Worm (Caenorhabditis elegans) whole organism, young adult: ENCODE results near the gene K08H10.6.

Experiments
- B0035.1 ChIP-seq: sonication (generic microtip); optimal IDR thresholded peaks from 2 replicates; lab custom pipeline; 2016; ENCODE audit warnings: missing genetic modification characterization, mild to moderate bottlenecking, missing compliant biosample characterization, missing genotype, missing genetic modification reagents
- B0261.1 ChIP-seq: sonication (generic microtip); optimal IDR thresholded peaks from 2 replicates; lab custom pipeline; 2016; ENCODE audit warnings: mild to moderate bottlenecking, missing genetic modification characterization, moderate library complexity, missing compliant biosample characterization
- C06A6.2 ChIP-seq: fragments of 200-800 bp; sonication (Bioruptor generic); conservative IDR thresholded peaks from 2 replicates; pipeline ENCODE4 v1.3.6; 2022; ENCODE audit warnings: missing genetic modification characterization, missing compliant biosample characterization
- F22D6.2 ChIP-seq: sonication (generic microtip); optimal IDR thresholded peaks from 2 replicates; lab custom pipeline; 2016; ENCODE audit warnings: mild to moderate bottlenecking, missing genetic modification characterization, missing compliant biosample characterization
- F37B4.10 ChIP-seq: fragments of 200-800 bp; sonication (Bioruptor generic); IDR thresholded peaks from 2 replicates; pipeline ENCODE4 v1.3.6; 2022; ENCODE audit warnings: missing genetic modification characterization, missing compliant biosample characterization
- F39B2.1 ChIP-seq: fragments of 200-800 bp; sonication (Bioruptor generic); IDR thresholded peaks from 2 replicates; pipeline ENCODE4 v1.3.6; 2022; ENCODE audit warnings: missing genetic modification reagents, missing genetic modification characterization, missing compliant biosample characterization
- F49E8.2 ChIP-seq: sonication (generic microtip); optimal IDR thresholded peaks from 3 replicates; lab custom pipeline; 2017; ENCODE audit warnings: missing genetic modification characterization, mild to moderate bottlenecking, missing compliant biosample characterization, antibody characterized with exemption, moderate library complexity; ENCODE audit not compliant: insufficient read depth
- F55B11.4 ChIP-seq: sonication (generic microtip); optimal IDR thresholded peaks from 2 replicates; lab custom pipeline; 2016; ENCODE audit warnings: missing compliant biosample characterization, missing genetic modification characterization, borderline replicate concordance; ENCODE audit not compliant: insufficient read depth
- Y53G8AR.9 ChIP-seq: fragments of 200-800 bp; sonication (Bioruptor generic); conservative IDR thresholded peaks from 2 replicates; pipeline ENCODE4 v1.3.6; 2022; ENCODE audit warnings: missing genetic modification reagents, missing genetic modification characterization, missing compliant biosample characterization
- Y56A3A.18 ChIP-seq: fragments of 200-800 bp; sonication (Bioruptor generic); IDR thresholded peaks from 2 replicates; pipeline ENCODE4 v1.3.6; 2022; ENCODE audit warnings: missing genetic modification reagents, missing genetic modification characterization, missing compliant biosample characterization
- Y95B8A.8 ChIP-seq: fragments of 200-800 bp; sonication (Bioruptor generic); IDR thresholded peaks from 2 replicates; pipeline ENCODE4 v1.3.6; 2022; ENCODE audit warnings: missing genetic modification reagents, missing genetic modification characterization, missing compliant biosample characterization
- ZK185.1 ChIP-seq: sonication (generic microtip); optimal IDR thresholded peaks from 2 replicates; lab custom pipeline; 2016; ENCODE audit warnings: mild to moderate bottlenecking, missing genetic modification characterization, missing compliant biosample characterization; ENCODE audit not compliant: poor library complexity, severe bottlenecking
- akir-1 ChIP-seq: fragments of 200-800 bp; sonication (Bioruptor generic); optimal IDR thresholded peaks from 2 replicates; lab custom pipeline; 2018; ENCODE audit warnings: mild to moderate bottlenecking, missing genetic modification characterization, moderate library complexity, missing compliant biosample characterization
- aptf-2 ChIP-seq: fragments of 200-800 bp; sonication (Bioruptor generic); conservative IDR thresholded peaks from 2 replicates; pipeline ENCODE4 v1.3.6; 2022; ENCODE audit warnings: missing genetic modification reagents, missing genetic modification characterization, missing compliant biosample characterization
- attf-3 ChIP-seq: fragments of 200-800 bp; sonication (Bioruptor generic); conservative IDR thresholded peaks from 2 replicates; pipeline ENCODE4 v1.3.6; 2022; ENCODE audit warnings: missing genetic modification reagents, missing genetic modification characterization, missing compliant biosample characterization
- cebp-2 ChIP-seq: fragments of 200-800 bp; sonication (Bioruptor generic); IDR thresholded peaks from 2 replicates; pipeline ENCODE4 v1.3.6; 2022; ENCODE audit warnings: missing genetic modification characterization, missing compliant biosample characterization
- ceh-40 ChIP-seq: fragments of 200-800 bp; sonication (Bioruptor generic); IDR thresholded peaks from 2 replicates; pipeline ENCODE4 v1.3.6; 2022; ENCODE audit warnings: missing genetic modification characterization, missing compliant biosample characterization
- ceh-79 ChIP-seq: sonication (generic microtip); optimal IDR thresholded peaks from 2 replicates; lab custom pipeline; 2017; ENCODE audit warnings: mild to moderate bottlenecking, missing genetic modification characterization, missing compliant biosample characterization
- ceh-91 ChIP-seq: fragments of 200-800 bp; sonication (Bioruptor generic); IDR thresholded peaks from 2 replicates; pipeline ENCODE4 v1.3.6; 2022; ENCODE audit warnings: missing genetic modification reagents, missing genetic modification characterization, missing compliant biosample characterization
- dpff-1 ChIP-seq: sonication (generic microtip); optimal IDR thresholded peaks from 2 replicates; lab custom pipeline; 2017; ENCODE audit warnings: mild to moderate bottlenecking, missing genetic modification characterization, missing compliant biosample characterization
- efl-1 ChIP-seq: fragments of 150-350 bp; optimal IDR thresholded peaks from 2 replicates; lab custom pipeline; 2014; ENCODE audit warnings: missing biosample characterization, missing genetic modification reagents, missing genetic modification characterization
- egl-44 ChIP-seq: fragments of 200-800 bp; sonication (Bioruptor generic); IDR thresholded peaks from 2 replicates; pipeline ENCODE4 v1.3.6; 2022; ENCODE audit warnings: missing genetic modification reagents, missing genetic modification characterization, missing compliant biosample characterization
- gei-17 ChIP-seq: fragments of 200-800 bp; sonication (Bioruptor generic); optimal IDR thresholded peaks from 2 replicates; lab custom pipeline; 2018; ENCODE audit warnings: mild to moderate bottlenecking, missing genetic modification characterization, missing compliant biosample characterization
- him-1 ChIP-seq: sonication (generic microtip); optimal IDR thresholded peaks from 2 replicates; lab custom pipeline; 2016; ENCODE audit warnings: missing genotype, missing genetic modification reagents, missing genetic modification characterization, missing compliant biosample characterization
- hlh-26 ChIP-seq: fragments of 200-800 bp; sonication (Bioruptor generic); conservative IDR thresholded peaks from 2 replicates; pipeline ENCODE4 v1.3.6; 2022; ENCODE audit warnings: missing genetic modification reagents, missing genetic modification characterization, missing compliant biosample characterization
- hmg-1.2 ChIP-seq: fragments of 200-800 bp; sonication (Bioruptor generic); IDR thresholded peaks from 2 replicates; pipeline ENCODE4 v1.3.6; 2022; ENCODE audit warnings: missing genetic modification reagents, missing genetic modification characterization, missing compliant biosample characterization
- let-526 ChIP-seq: fragments of 200-800 bp; sonication (Bioruptor generic); IDR thresholded peaks from 2 replicates; pipeline ENCODE4 v1.3.6; 2022; ENCODE audit warnings: missing genetic modification reagents, missing genetic modification characterization, missing compliant biosample characterization
- let-607 ChIP-seq, 2 experiments: fragments of 200-800 bp in 1 of 2; sonication (Bioruptor generic) in 1 of 2; sonication (generic microtip) in 1 of 2; optimal IDR thresholded peaks; 2 replicates each; lab custom pipeline; 2016 to 2018; ENCODE audit warnings: mild to moderate bottlenecking in 2 of 2, missing compliant biosample characterization in 2 of 2, missing genetic modification characterization in 2 of 2, moderate library complexity in 2 of 2, missing genotype in 1 of 2
- lin-35 ChIP-seq, 3 experiments: fragments of 150-350 bp in 2 of 3; sonication (generic microtip) in 1 of 3; optimal IDR thresholded peaks; 2 replicates each; lab custom pipeline; 2014 to 2018; ENCODE audit warnings: missing biosample characterization in 3 of 3, missing genetic modification characterization in 3 of 3, missing genetic modification reagents in 3 of 3
- lir-1 ChIP-seq: fragments of 200-800 bp; sonication (Bioruptor generic); conservative IDR thresholded peaks from 2 replicates; pipeline ENCODE4 v1.3.6; 2022; ENCODE audit warnings: missing genetic modification reagents, missing genetic modification characterization, missing compliant biosample characterization
- madf-8 ChIP-seq: fragments of 200-800 bp; sonication (Bioruptor generic); conservative IDR thresholded peaks from 2 replicates; pipeline ENCODE4 v1.3.6; 2022; ENCODE audit warnings: missing genetic modification reagents, missing genetic modification characterization, missing compliant biosample characterization
- mes-4 ChIP-seq: sonication (generic microtip); optimal IDR thresholded peaks from 2 replicates; lab custom pipeline; 2016; ENCODE audit warnings: missing genotype, missing genetic modification characterization, missing compliant biosample characterization
- nfya-1 ChIP-seq: sonication (generic microtip); optimal IDR thresholded peaks from 2 replicates; lab custom pipeline; 2017; ENCODE audit warnings: antibody characterized with exemption, missing compliant biosample characterization, missing genetic modification characterization, borderline replicate concordance; ENCODE audit not compliant: insufficient read depth
- nfyb-1 ChIP-seq: fragments of 200-800 bp; sonication (Bioruptor generic); IDR thresholded peaks from 2 replicates; pipeline ENCODE4 v1.3.6; 2022; ENCODE audit warnings: missing genetic modification reagents, missing genetic modification characterization, missing compliant biosample characterization
- snpc-4 ChIP-seq, 5 experiments: fragments of 150-350 bp in 1 of 5; sonication (generic microtip) in 4 of 5; optimal IDR thresholded peaks; 2 replicates each; lab custom pipeline; 2014 to 2018; ENCODE audit warnings: missing genetic modification characterization in 5 of 5, missing biosample characterization in 3 of 5, antibody characterized with exemption in 2 of 5, mild to moderate bottlenecking in 2 of 5, missing compliant biosample characterization in 2 of 5, missing genotype in 2 of 5, moderate library complexity in 2 of 5, missing genetic modification reagents in 1 of 5
- somi-1 ChIP-seq: fragments of 200-800 bp; sonication (Bioruptor generic); optimal IDR thresholded peaks from 2 replicates; lab custom pipeline; 2018; ENCODE audit warnings: mild to moderate bottlenecking, missing genetic modification characterization, missing compliant biosample characterization
- tbp1 ChIP-seq: fragments of 200-800 bp; sonication (Bioruptor generic); optimal IDR thresholded peaks from 2 replicates; lab custom pipeline; 2018; ENCODE audit warnings: mild to moderate bottlenecking, missing genetic modification characterization, missing compliant biosample characterization
- zim-3 ChIP-seq: sonication (generic microtip); optimal IDR thresholded peaks from 2 replicates; lab custom pipeline; 2017; ENCODE audit warnings: mild to moderate bottlenecking, missing genetic modification characterization, moderate library complexity, missing compliant biosample characterization
- ztf-18 ChIP-seq: sonication (generic microtip); optimal IDR thresholded peaks from 2 replicates; lab custom pipeline; 2016; ENCODE audit warnings: missing genotype, mild to moderate bottlenecking, missing genetic modification characterization, missing compliant biosample characterization
- ztf-28 ChIP-seq: fragments of 200-800 bp; sonication (Bioruptor generic); IDR thresholded peaks from 2 replicates; pipeline ENCODE4 v1.3.6; 2022; ENCODE audit warnings: missing genetic modification reagents, missing genetic modification characterization, missing compliant biosample characterization

The K08H10.6 gene

ce11 chrV:10039837-10040236, 44.1 kb upstream of the K08H10.6 start (continued):
- TF ChIP-seq B0261.1 (tag; lab: Kevin White, UChicago): no peak
- TF ChIP-seq tbp1: peak; percentile 33
- no peak for TF ChIP-seq somi-1
- TF ChIP-seq ceh-91 (GFP tag; lab: Robert Waterston, UW): no peak
- no peak for TF ChIP-seq cebp-2 (GFP tag; lab: Robert Waterston, UW)
- TF ChIP-seq mes-4 (tag; lab: Kevin White, UChicago): no peak
- TF ChIP-seq Y56A3A.18: peak; percentile 82
- no peak for TF ChIP-seq him-1 (tag; lab: Kevin White, UChicago)
- 0 out of 2 replicates have a peak, but pooled peaks have one; percentile 65 for TF ChIP-seq let-526 (GFP tag; lab: Robert Waterston, UW)
- no peak for TF ChIP-seq F49E8.2
- TF ChIP-seq ZK185.1 (tag; lab: Kevin White, UChicago): no peak
- TF ChIP-seq dpff-1 (tag; lab: Kevin White, UChicago): no peak
- peak; percentile 19 for TF ChIP-seq ztf-18 (tag; lab: Kevin White, UChicago)
- no peak for TF ChIP-seq madf-8 (GFP tag; lab: Robert Waterston, UW)
- no peak for TF ChIP-seq F37B4.10
- TF ChIP-seq nfyb-1 (GFP tag; lab: Robert Waterston, UW): 0 out of 2 replicates have a peak, but pooled peaks have one; percentile 55
- no peak for TF ChIP-seq F55B11.4
- TF ChIP-seq hmg-1.2 (GFP tag; lab: Robert Waterston, UW): peak; percentile 83
- TF ChIP-seq B0035.1 (tag; lab: Kevin White, UChicago): no peak
- TF ChIP-seq zim-3 (tag; lab: Kevin White, UChicago): no peak
- TF ChIP-seq hlh-26: no peak
- TF ChIP-seq aptf-2 (GFP tag; lab: Robert Waterston, UW): no peak
- no peak for TF ChIP-seq ztf-28 (GFP tag; lab: Robert Waterston, UW)
- TF ChIP-seq gei-17 (GFP tag; lab: Kevin White, UChicago): peak; percentile 22
- TF ChIP-seq egl-44 (GFP tag; lab: Robert Waterston, UW): 0 out of 2 replicates have a peak, but pooled peaks have one; percentile 44
- TF ChIP-seq efl-1 (GFP tag; lab: Kevin White, UChicago): no peak
- no peak for TF ChIP-seq ceh-40
- TF ChIP-seq attf-3: 0 out of 2 replicates have a peak, but pooled peaks have one; percentile 22
- no peak for TF ChIP-seq Y53G8AR.9 (GFP tag; lab: Robert Waterston, UW)
- no peak for TF ChIP-seq Y95B8A.8 (GFP tag; lab: Robert Waterston, UW)
- no peak for TF ChIP-seq F39B2.1 (GFP tag; lab: Robert Waterston, UW)
- no peak for TF ChIP-seq ceh-79 (tag; lab: Kevin White, UChicago)
- no peak for TF ChIP-seq snpc-4 (GFP tag; optimal IDR thresholded peaks at IDR 0.05; lab: Kevin White, UChicago)
- TF ChIP-seq snpc-4 (tag; optimal IDR thresholded peaks at IDR 0.05; lab: Kevin White, UChicago): peak in 2 of 4 experiments; percentile 31 to 48
- TF ChIP-seq C06A6.2 (GFP tag; lab: Robert Waterston, UW): 0 out of 2 replicates have a peak, but pooled peaks have one; percentile 15
- TF ChIP-seq let-607 (tag; optimal IDR thresholded peaks at IDR 0.05; lab: Kevin White, UChicago): peak in 1 of 2 experiments; percentile 27
- peak; percentile 68 for TF ChIP-seq lir-1 (GFP tag; lab: Robert Waterston, UW)
- no peak for TF ChIP-seq nfya-1 (tag; lab: Kevin White, UChicago)
- no peak for TF ChIP-seq akir-1
- peak in 1 of 3 experiments; percentile 28 for TF ChIP-seq lin-35 (GFP tag; optimal IDR thresholded peaks at IDR 0.05; lab: Kevin White, UChicago)
- TF ChIP-seq F22D6.2 (tag; lab: Kevin White, UChicago): no peak
